Worm (Caenorhabditis elegans) whole organism, young adult: ENCODE data around the gene idhb-1.

Experiments used
- B0336.3 ChIP-seq: fragments of 200-800 bp; sonication (Bioruptor generic); IDR thresholded peaks from 2 replicates; pipeline ENCODE4 v1.3.6; 2022; ENCODE audit warnings: missing genetic modification characterization, missing compliant biosample characterization
- F10E7.11 ChIP-seq: sonication (generic microtip); optimal IDR thresholded peaks from 2 replicates; lab custom pipeline; 2017; ENCODE audit warnings: mild to moderate bottlenecking, missing genetic modification characterization, moderate library complexity, missing compliant biosample characterization
- F22D6.2 ChIP-seq: sonication (generic microtip); optimal IDR thresholded peaks from 2 replicates; lab custom pipeline; 2016; ENCODE audit warnings: mild to moderate bottlenecking, missing genetic modification characterization, missing compliant biosample characterization
- F33H1.4 ChIP-seq: fragments of 200-800 bp; sonication (Bioruptor generic); IDR thresholded peaks from 2 replicates; pipeline ENCODE4 v1.3.6; 2022; ENCODE audit warnings: missing genetic modification reagents, missing genetic modification characterization, missing compliant biosample characterization
- F39B2.1 ChIP-seq: fragments of 200-800 bp; sonication (Bioruptor generic); IDR thresholded peaks from 2 replicates; pipeline ENCODE4 v1.3.6; 2022; ENCODE audit warnings: missing genetic modification reagents, missing genetic modification characterization, missing compliant biosample characterization
- K11D2.4 ChIP-seq: fragments of 200-800 bp; sonication (Bioruptor generic); IDR thresholded peaks from 2 replicates; pipeline ENCODE4 v1.3.6; 2022; ENCODE audit warnings: missing genetic modification reagents, missing genetic modification characterization, missing compliant biosample characterization
- Y53G8AR.9 ChIP-seq: fragments of 200-800 bp; sonication (Bioruptor generic); conservative IDR thresholded peaks from 2 replicates; pipeline ENCODE4 v1.3.6; 2022; ENCODE audit warnings: missing genetic modification reagents, missing genetic modification characterization, missing compliant biosample characterization
- ZK185.1 ChIP-seq: sonication (generic microtip); optimal IDR thresholded peaks from 2 replicates; lab custom pipeline; 2016; ENCODE audit warnings: mild to moderate bottlenecking, missing genetic modification characterization, missing compliant biosample characterization; ENCODE audit not compliant: poor library complexity, severe bottlenecking
- aptf-2 ChIP-seq: fragments of 200-800 bp; sonication (Bioruptor generic); conservative IDR thresholded peaks from 2 replicates; pipeline ENCODE4 v1.3.6; 2022; ENCODE audit warnings: missing genetic modification reagents, missing genetic modification characterization, missing compliant biosample characterization
- athp-1 ChIP-seq: sonication (generic microtip); optimal IDR thresholded peaks from 2 replicates; lab custom pipeline; 2017; ENCODE audit warnings: mild to moderate bottlenecking, missing genetic modification characterization, missing compliant biosample characterization
- attf-6 ChIP-seq: fragments of 200-800 bp; sonication (Bioruptor generic); IDR thresholded peaks from 2 replicates; pipeline ENCODE4 v1.3.6; 2022; ENCODE audit warnings: missing genetic modification reagents, missing genetic modification characterization, missing compliant biosample characterization
- ccch-3 ChIP-seq: fragments of 200-800 bp; sonication (Bioruptor generic); optimal IDR thresholded peaks from 2 replicates; lab custom pipeline; 2018; ENCODE audit warnings: mild to moderate bottlenecking, missing genetic modification characterization, missing compliant biosample characterization
- cebp-2 ChIP-seq: fragments of 200-800 bp; sonication (Bioruptor generic); IDR thresholded peaks from 2 replicates; pipeline ENCODE4 v1.3.6; 2022; ENCODE audit warnings: missing genetic modification characterization, missing compliant biosample characterization
- ceh-100 ChIP-seq: fragments of 200-800 bp; sonication (Bioruptor generic); IDR thresholded peaks from 2 replicates; pipeline ENCODE4 v1.3.6; 2022; ENCODE audit warnings: missing genetic modification reagents, missing genetic modification characterization, missing compliant biosample characterization
- ceh-40 ChIP-seq: fragments of 200-800 bp; sonication (Bioruptor generic); IDR thresholded peaks from 2 replicates; pipeline ENCODE4 v1.3.6; 2022; ENCODE audit warnings: missing genetic modification characterization, missing compliant biosample characterization
- egl-18 ChIP-seq: fragments of 200-800 bp; sonication (Bioruptor generic); IDR thresholded peaks from 2 replicates; pipeline ENCODE4 v1.3.6; 2022; ENCODE audit warnings: missing genetic modification reagents, missing genetic modification characterization, missing compliant biosample characterization
- him-1 ChIP-seq: sonication (generic microtip); optimal IDR thresholded peaks from 2 replicates; lab custom pipeline; 2016; ENCODE audit warnings: missing genotype, missing genetic modification reagents, missing genetic modification characterization, missing compliant biosample characterization
- lin-35 ChIP-seq, 3 experiments: fragments of 150-350 bp in 2 of 3; sonication (generic microtip) in 1 of 3; optimal IDR thresholded peaks; 2 replicates each; lab custom pipeline; 2014 to 2018; ENCODE audit warnings: missing biosample characterization in 3 of 3, missing genetic modification characterization in 3 of 3, missing genetic modification reagents in 3 of 3
- lsl-1 ChIP-seq: fragments of 200-800 bp; sonication (Bioruptor generic); optimal IDR thresholded peaks from 2 replicates; lab custom pipeline; 2018; ENCODE audit warnings: mild to moderate bottlenecking, missing genetic modification characterization, moderate library complexity, missing compliant biosample characterization
- lsy-27 ChIP-seq: sonication (generic microtip); optimal IDR thresholded peaks from 2 replicates; lab custom pipeline; 2017; ENCODE audit warnings: missing genetic modification characterization, mild to moderate bottlenecking, missing compliant biosample characterization, antibody characterized with exemption, missing genotype, borderline replicate concordance; ENCODE audit not compliant: insufficient read depth
- madf-8 ChIP-seq: fragments of 200-800 bp; sonication (Bioruptor generic); conservative IDR thresholded peaks from 2 replicates; pipeline ENCODE4 v1.3.6; 2022; ENCODE audit warnings: missing genetic modification reagents, missing genetic modification characterization, missing compliant biosample characterization
- nhr-120 ChIP-seq: fragments of 200-800 bp; sonication (Bioruptor generic); IDR thresholded peaks from 2 replicates; pipeline ENCODE4 v1.3.6; 2022; ENCODE audit warnings: missing genetic modification characterization, missing compliant biosample characterization
- nhr-27 ChIP-seq: fragments of 200-800 bp; sonication (Bioruptor generic); optimal IDR thresholded peaks from 2 replicates; lab custom pipeline; 2018; ENCODE audit warnings: mild to moderate bottlenecking, missing genetic modification characterization, moderate library complexity, missing compliant biosample characterization
- nhr-90 ChIP-seq: sonication (generic microtip); optimal IDR thresholded peaks from 2 replicates; lab custom pipeline; 2016; ENCODE audit warnings: missing genotype, mild to moderate bottlenecking, missing genetic modification characterization, missing compliant biosample characterization
- pha-4 ChIP-seq: fragments of 150-350 bp; sonication (generic microtip); optimal IDR thresholded peaks from 2 replicates; lab custom pipeline; 2014; ENCODE audit warnings: missing biosample characterization, missing genetic modification reagents, missing genetic modification characterization
- rcor-1 ChIP-seq: fragments of 200-800 bp; sonication (Bioruptor generic); IDR thresholded peaks from 2 replicates; pipeline ENCODE4 v1.3.6; 2022; ENCODE audit warnings: missing genetic modification reagents, missing genetic modification characterization, missing compliant biosample characterization
- rpc-1 ChIP-seq, 2 experiments: fragments of 150-350 bp in 1 of 2; sonication (generic microtip) in 1 of 2; optimal IDR thresholded peaks; 2 replicates each; lab custom pipeline; 2014 to 2018; ENCODE audit warnings: missing biosample characterization in 1 of 2, missing genetic modification characterization in 1 of 2, missing genetic modification reagents in 1 of 2, missing genotype in 1 of 2
- sea-2 ChIP-seq: fragments of 200-800 bp; sonication (Bioruptor generic); IDR thresholded peaks from 2 replicates; pipeline ENCODE4 v1.3.6; 2022; ENCODE audit warnings: missing genetic modification characterization, missing compliant biosample characterization
- snpc-1.3 ChIP-seq: sonication (generic microtip); optimal IDR thresholded peaks from 2 replicates; lab custom pipeline; 2017; ENCODE audit warnings: missing genetic modification characterization, mild to moderate bottlenecking, missing compliant biosample characterization, antibody characterized with exemption, moderate library complexity, missing genotype, missing genetic modification reagents; ENCODE audit not compliant: insufficient read depth
- unc-62 ChIP-seq: fragments of 150-350 bp; optimal IDR thresholded peaks from 2 replicates; lab custom pipeline; 2014; ENCODE audit warnings: missing biosample characterization, missing genetic modification reagents, missing genetic modification characterization
- ztf-26 ChIP-seq: sonication (generic microtip); optimal IDR thresholded peaks from 2 replicates; lab custom pipeline; 2017; ENCODE audit warnings: missing genetic modification characterization, missing compliant biosample characterization
- ztf-6 ChIP-seq: fragments of 200-800 bp; sonication (Bioruptor generic); IDR thresholded peaks from 2 replicates; pipeline ENCODE4 v1.3.6; 2022; ENCODE audit warnings: missing genetic modification reagents, missing genetic modification characterization, missing compliant biosample characterization

The idhb-1 gene

DNA sequence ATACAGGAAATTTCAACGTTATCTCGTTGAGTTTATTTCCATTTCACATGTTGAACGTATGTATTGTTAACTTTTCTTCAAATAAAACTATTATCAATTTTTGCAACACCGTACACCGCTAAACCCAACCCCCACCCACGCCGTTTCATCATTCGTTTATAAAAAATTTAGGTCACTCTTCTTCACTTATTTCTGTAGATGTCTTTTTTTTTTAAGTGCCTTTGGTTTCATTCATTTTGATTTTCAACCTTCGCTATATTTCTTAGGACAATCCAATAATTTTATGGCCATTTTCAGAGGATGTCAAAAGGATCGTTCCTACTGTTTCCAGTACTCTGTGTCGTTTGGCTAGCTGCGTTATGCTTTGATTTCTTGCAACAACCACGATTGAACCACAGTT is 6.3 kb upstream of the idhb-1 start, which contains the start of gene C37E2.3:
TSS of gene C37E2.3 (plus strand) at position 301 of the 400 bp plus-strand sequence.
- TF ChIP-seq ZK185.1: no peak
- no peak for TF ChIP-seq pha-4 (tag; lab: Kevin White, UChicago)
- TF ChIP-seq snpc-1.3 (tag; lab: Kevin White, UChicago): no peak
- TF ChIP-seq nhr-27 (tag; lab: Kevin White, UChicago): no peak
- no peak for TF ChIP-seq aptf-2 (GFP tag; lab: Robert Waterston, UW)
- TF ChIP-seq unc-62 (GFP tag; lab: Kevin White, UChicago): no peak
- no peak for TF ChIP-seq ztf-6 (GFP tag; lab: Robert Waterston, UW)
- no peak for TF ChIP-seq nhr-120 (GFP tag; lab: Robert Waterston, UW)
- no peak for TF ChIP-seq lin-35 (GFP tag; optimal IDR thresholded peaks at IDR 0.05; lab: Kevin White, UChicago)
- TF ChIP-seq rpc-1 (optimal IDR thresholded peaks at IDR 0.05; lab: Kevin White, UChicago): no peak
- TF ChIP-seq rpc-1 (tag; optimal IDR thresholded peaks at IDR 0.05; lab: Kevin White, UChicago): no peak
- TF ChIP-seq F39B2.1: no peak
- no peak for TF ChIP-seq lsl-1 (GFP tag; lab: Kevin White, UChicago)
- no peak for TF ChIP-seq athp-1 (tag; lab: Kevin White, UChicago)
- no peak for TF ChIP-seq F10E7.11 (tag; lab: Kevin White, UChicago)
- no peak for TF ChIP-seq madf-8 (GFP tag; lab: Robert Waterston, UW)

DNA sequence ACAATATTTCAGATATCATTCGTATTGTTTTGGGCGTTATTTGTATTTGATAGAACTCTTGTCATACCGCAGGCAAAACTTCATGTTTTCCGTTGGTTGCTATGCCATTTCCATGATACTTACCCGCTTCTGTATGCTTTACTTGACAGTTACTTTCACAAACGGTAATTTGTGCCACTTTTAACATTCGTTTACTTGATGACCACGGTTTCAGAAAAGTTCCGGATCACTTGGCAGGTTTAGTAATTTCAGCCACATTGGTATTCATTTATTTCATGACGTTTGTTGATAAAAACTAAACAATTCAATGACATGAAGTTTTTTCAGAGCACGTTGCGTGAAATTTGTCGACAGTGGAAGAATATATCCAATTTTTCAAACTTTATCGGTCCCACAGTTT is 5.6 kb upstream of the idhb-1 start:
- TF ChIP-seq Y53G8AR.9 (GFP tag; lab: Robert Waterston, UW): no peak
- TF ChIP-seq ztf-26 (tag; lab: Kevin White, UChicago): no peak
- no peak for TF ChIP-seq cebp-2 (GFP tag; lab: Robert Waterston, UW)
- no peak for TF ChIP-seq B0336.3 (GFP tag; lab: Robert Waterston, UW)
- TF ChIP-seq F33H1.4 (GFP tag; lab: Robert Waterston, UW): no peak
- no peak for TF ChIP-seq rcor-1 (GFP tag; lab: Robert Waterston, UW)
- no peak for TF ChIP-seq lsy-27 (tag; lab: Kevin White, UChicago)
- no peak for TF ChIP-seq ceh-40 (GFP tag; lab: Robert Waterston, UW)
- no peak for TF ChIP-seq ccch-3 (GFP tag; lab: Kevin White, UChicago)
- TF ChIP-seq nhr-90 (tag; lab: Kevin White, UChicago): no peak
- TF ChIP-seq sea-2 (GFP tag; lab: Robert Waterston, UW): no peak

DNA sequence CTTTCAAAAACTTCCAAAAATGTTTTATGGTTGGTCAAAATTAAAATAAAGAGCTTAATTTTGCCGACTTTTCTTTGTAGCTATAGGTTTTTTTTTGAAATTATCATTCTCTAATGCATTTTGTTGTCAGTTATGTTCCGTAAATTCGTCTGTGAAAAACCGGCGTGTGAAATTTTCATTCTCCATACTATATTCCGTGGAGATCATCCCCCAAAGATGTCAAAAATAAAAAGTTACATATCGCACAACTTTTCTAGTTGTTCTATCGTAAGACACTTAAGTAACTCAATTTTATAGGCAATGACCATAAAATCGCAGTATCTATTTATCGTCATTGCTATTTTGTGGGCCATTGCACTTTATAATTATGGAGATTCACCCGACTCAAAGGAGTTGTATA is 4.8 kb upstream of the idhb-1 start, which contains the start of gene C37E2.10:
TSS of gene C37E2.10 (plus strand) at position 301 of the 400 bp plus-strand sequence.
- TF ChIP-seq K11D2.4 (GFP tag; lab: Robert Waterston, UW): no peak

DNA sequence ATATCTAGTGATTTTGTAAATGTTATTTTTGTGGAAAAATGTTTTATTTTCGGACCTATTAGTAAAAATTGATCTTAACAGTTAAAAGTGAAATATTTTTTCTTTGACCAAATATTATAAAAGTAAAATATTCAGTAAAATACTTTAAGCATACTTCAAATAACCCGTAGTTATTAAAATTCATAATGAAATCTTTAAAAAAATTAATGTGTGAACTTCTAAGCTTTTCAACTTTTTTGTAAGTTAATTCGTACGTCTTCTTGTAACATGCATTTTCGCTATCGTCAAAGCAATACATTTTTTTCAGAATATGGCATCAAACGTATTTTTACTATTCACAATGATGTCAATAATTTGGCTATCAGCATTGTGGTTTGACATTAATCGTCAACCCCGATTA is 1.9 kb upstream of the idhb-1 start, which contains the start of gene C37E2.2:
TSS of gene C37E2.2 (plus strand) at position 301 of the 400 bp plus-strand sequence.
- no peak for TF ChIP-seq him-1 (tag; lab: Kevin White, UChicago)
- no peak for TF ChIP-seq egl-18 (GFP tag; lab: Robert Waterston, UW)
- no peak for TF ChIP-seq F22D6.2
- TF ChIP-seq attf-6 (GFP tag; lab: Robert Waterston, UW): no peak
- no peak for TF ChIP-seq Y53G8AR.9 (GFP tag; lab: Robert Waterston, UW)
- TF ChIP-seq ceh-100 (GFP tag; lab: Robert Waterston, UW): no peak
